Fruit fly (Drosophila melanogaster): ENCODE data around the gene dmt.

The dmt gene

dm6 chr3R:9701148-9701703 is 9.7 kb upstream of the dmt start (continued):
- no peak for TF ChIP-seq CG2889 (GFP tag; IDR thresholded peaks at IDR 0.05)
- peak; percentile 20 for TF ChIP-seq CG31365 (tag; optimal IDR thresholded peaks at IDR 0.05)
- TF ChIP-seq CG10209 (GFP tag; optimal IDR thresholded peaks at IDR 0.05) = peak; percentile 34
- TF ChIP-seq Hr51 (GFP tag; optimal IDR thresholded peaks at IDR 0.05) = peak in 1 of 2 experiments; percentile 23
- TF ChIP-seq CoRest (tag; optimal IDR thresholded peaks at IDR 0.05) = peak; percentile 27
- peak; percentile 32 for TF ChIP-seq PHDP (tag; optimal IDR thresholded peaks at IDR 0.05)
- TF ChIP-seq HLH3B (GFP tag; IDR thresholded peaks at IDR 0.05) = no peak
- no peak for TF ChIP-seq twi (tag; optimal IDR thresholded peaks at IDR 0.05)
- no peak for TF ChIP-seq seq (GFP tag; IDR thresholded peaks at IDR 0.05)
- no peak for TF ChIP-seq slou (GFP tag; optimal IDR thresholded peaks at IDR 0.05)
- no peak for TF ChIP-seq Chrac-16 (GFP tag; optimal IDR thresholded peaks at IDR 0.05)
- no peak for TF ChIP-seq CG12236 (GFP tag; optimal IDR thresholded peaks at IDR 0.05)
- no peak for TF ChIP-seq cas (GFP tag; IDR thresholded peaks at IDR 0.05)
- no peak for TF ChIP-seq nmo (GFP tag; optimal IDR thresholded peaks at IDR 0.05)
- peak; percentile 40 for TF ChIP-seq Fer1 (GFP tag; optimal IDR thresholded peaks at IDR 0.05)
- TF ChIP-seq Deaf1 (tag; optimal IDR thresholded peaks at IDR 0.05) = no peak
- no peak for TF ChIP-seq Doc3 (GFP tag; IDR thresholded peaks at IDR 0.05; ENCODE audit: partially characterized antibody)

- TF ChIP-seq nerfin-1 (tag; optimal IDR thresholded peaks at IDR 0.05) (no peak), her (GFP tag; optimal IDR thresholded peaks at IDR 0.05) (no peak), CG6654 (GFP tag; optimal IDR thresholded peaks at IDR 0.05) (no peak), Fer2 (tag; optimal IDR thresholded peaks at IDR 0.05) (no peak), CG11093 (GFP tag; IDR thresholded peaks at IDR 0.05) (no peak), grau (tag; optimal IDR thresholded peaks at IDR 0.05) (peak; percentile 36), CG2120 (GFP tag; optimal IDR thresholded peaks at IDR 0.05) (peak; percentile 33), CoRest (tag; optimal IDR thresholded peaks at IDR 0.05) (peak; percentile 23), CG3281 (GFP tag; optimal IDR thresholded peaks at IDR 0.05) (no peak), CG3407 (GFP tag; optimal IDR thresholded peaks at IDR 0.05) (no peak), twi (tag; optimal IDR thresholded peaks at IDR 0.05) (no peak), sens (GFP tag) (no peak), CG8089 (GFP tag; optimal IDR thresholded peaks at IDR 0.05) (no peak), br (optimal IDR thresholded peaks at IDR 0.05) (no peak), Atf3 (GFP tag; optimal IDR thresholded peaks at IDR 0.05) (no peak), chm (GFP tag; IDR thresholded peaks at IDR 0.05) (no peak), z (GFP tag; IDR thresholded peaks at IDR 0.05) (no peak), CG7556 (GFP tag; optimal IDR thresholded peaks at IDR 0.05) (no peak), bsh (GFP tag; optimal IDR thresholded peaks at IDR 0.05) (no peak), pita (GFP tag; optimal IDR thresholded peaks at IDR 0.05) (no peak), bigmax (GFP tag; optimal IDR thresholded peaks at IDR 0.05) (peak; percentile 51), CG17802 (tag; optimal IDR thresholded peaks at IDR 0.05) (no peak), dmrt99B (tag; optimal IDR thresholded peaks at IDR 0.05) (peak; percentile 22), CG1603 (tag; optimal IDR thresholded peaks at IDR 0.05) (no peak), hb (GFP tag; IDR thresholded peaks at IDR 0.05; ENCODE audit: partially characterized antibody) (no peak), CG7839 (tag; optimal IDR thresholded peaks at IDR 0.05) (peak; percentile 27), Tbp (GFP tag; optimal IDR thresholded peaks at IDR 0.05) (no peak), mirr (GFP tag; optimal IDR thresholded peaks at IDR 0.05) (no peak), aop (GFP tag; IDR thresholded peaks at IDR 0.05) (no peak), lov (optimal IDR thresholded peaks at IDR 0.05) (no peak), lov (GFP tag; IDR thresholded peaks at IDR 0.05) (no peak), sd (tag; optimal IDR thresholded peaks at IDR 0.05) (peak; percentile 67), Sry-β (GFP tag; optimal IDR thresholded peaks at IDR 0.05) (no peak), dm (GFP tag; optimal IDR thresholded peaks at IDR 0.05) (no peak), run (tag; optimal IDR thresholded peaks at IDR 0.05) (no peak), Sin3A (optimal IDR thresholded peaks at IDR 0.05) (no peak)
These were observed 9.0 kb upstream of the dmt start for dm6 chr3R:9701897-9702296.
